Worm (Caenorhabditis elegans): ENCODE data around the gene chs-2.

chs-2 gene

DNA sequence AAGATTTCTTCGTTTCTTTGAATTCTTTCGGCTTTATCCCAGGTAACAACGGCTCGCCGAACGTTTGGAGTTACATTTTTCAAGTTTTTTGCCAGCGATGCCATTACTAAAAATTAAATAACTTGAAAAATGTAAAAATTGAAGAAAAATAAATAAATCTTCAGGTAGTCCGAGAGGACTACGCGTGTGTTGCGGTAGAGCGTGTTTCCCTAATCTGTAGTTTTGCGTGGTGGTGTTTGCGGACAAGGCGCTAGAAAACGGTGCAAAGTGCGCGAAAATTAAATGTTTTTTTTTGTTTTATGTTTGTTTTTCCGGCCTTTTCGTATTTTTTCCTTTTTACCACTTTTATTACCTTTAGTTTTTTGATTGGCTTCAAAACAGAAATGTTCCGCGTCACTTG lies 40.9 kb upstream of the chs-2 start, which contains the start of gene mrpl-28 (continued):
- TF ChIP-seq nhr-85 (tag), result peak; percentile 98
- no peak for TF ChIP-seq ceh-63 (GFP tag; optimal IDR thresholded peaks at IDR 0.05)
- TF ChIP-seq nhr-11 (tag; optimal IDR thresholded peaks at IDR 0.05), result peak; percentile 81
- peak in 1 of 2 experiments; percentile 40 for TF ChIP-seq egl-27 (tag; optimal IDR thresholded peaks at IDR 0.05)
- TF ChIP-seq lin-39 (tag; optimal IDR thresholded peaks at IDR 0.05), result peak; percentile 95
- TF ChIP-seq swsn-7 (tag; optimal IDR thresholded peaks at IDR 0.05), result peak; percentile 97
- TF ChIP-seq nhr-12 (tag; optimal IDR thresholded peaks at IDR 0.05), result peak; percentile 52
- TF ChIP-seq lir-3 (tag; optimal IDR thresholded peaks at IDR 0.05; ENCODE audit: poor library complexity), result peak; percentile 91
- TF ChIP-seq unc-30 (tag; optimal IDR thresholded peaks at IDR 0.05), result peak; percentile 71
- peak; percentile 95 for TF ChIP-seq lin-14 (GFP tag; optimal IDR thresholded peaks at IDR 0.05)
- TF ChIP-seq unc-62 (GFP tag; optimal IDR thresholded peaks at IDR 0.05), result no peak
- peak; percentile 59 for TF ChIP-seq ama-1 (optimal IDR thresholded peaks at IDR 0.05)
- peak; percentile 96 for TF ChIP-seq xbp-1 (tag; optimal IDR thresholded peaks at IDR 0.05)
- TF ChIP-seq ets-5 (GFP tag; IDR thresholded peaks at IDR 0.05), result no peak
- peak; percentile 97 to 98 (median 97) for TF ChIP-seq dpl-1 (GFP tag; optimal IDR thresholded peaks at IDR 0.05)
- TF ChIP-seq mdl-1 (tag; optimal IDR thresholded peaks at IDR 0.05), result peak in 1 of 2 experiments; percentile 85
- TF ChIP-seq grh-1 (GFP tag; IDR thresholded peaks at IDR 0.05), result peak; percentile 93
- peak; percentile 86 for TF ChIP-seq mab-9 (GFP tag; IDR thresholded peaks at IDR 0.05)
- peak; percentile 98 for TF ChIP-seq nhr-71 (tag; optimal IDR thresholded peaks at IDR 0.05)
- peak; percentile 93 to 98 for TF ChIP-seq efl-1 (optimal IDR thresholded peaks at IDR 0.05)
- TF ChIP-seq efl-1 (GFP tag; optimal IDR thresholded peaks at IDR 0.05 in 1 of 2), result peak; percentile 97 to 100
- TF ChIP-seq C04F5.9 (tag; optimal IDR thresholded peaks at IDR 0.05), result peak; percentile 90
- TF ChIP-seq unc-86 (tag; optimal IDR thresholded peaks at IDR 0.05), result peak; percentile 96
- TF ChIP-seq C34B4.2 (tag; optimal IDR thresholded peaks at IDR 0.05), result peak; percentile 27
- TF ChIP-seq blmp-1 (tag; optimal IDR thresholded peaks at IDR 0.05), result peak; percentile 60
- peak; percentile 95 for TF ChIP-seq C16A3.4 (tag; optimal IDR thresholded peaks at IDR 0.05)
- TF ChIP-seq unc-130 (tag; optimal IDR thresholded peaks at IDR 0.05), result peak; percentile 95
- TF ChIP-seq F16B12.6 (tag; optimal IDR thresholded peaks at IDR 0.05), result peak; percentile 100
- TF ChIP-seq fos-1 (tag; optimal IDR thresholded peaks at IDR 0.05), result peak; percentile 89
- peak; percentile 94 for TF ChIP-seq isw-1 (GFP tag; IDR thresholded peaks at IDR 0.05)
- TF ChIP-seq aly-2 (tag; optimal IDR thresholded peaks at IDR 0.05), result peak; percentile 92
- peak; percentile 19 to 91 for TF ChIP-seq ztf-11 (tag; optimal IDR thresholded peaks at IDR 0.05)
- peak in 3 of 6 experiments; percentile 61 to 89 (median 84) for TF ChIP-seq elt-3 (tag; optimal IDR thresholded peaks at IDR 0.05)
- peak; percentile 82 for TF ChIP-seq unc-98 (GFP tag; IDR thresholded peaks at IDR 0.05)
- peak; percentile 72 for TF ChIP-seq ceh-90 (tag; optimal IDR thresholded peaks at IDR 0.05)
- TF ChIP-seq fkh-8 (tag; optimal IDR thresholded peaks at IDR 0.05), result peak; percentile 94
- peak; percentile 56 for TF ChIP-seq zag-1 (tag; optimal IDR thresholded peaks at IDR 0.05)
- TF ChIP-seq ceh-82 (tag; optimal IDR thresholded peaks at IDR 0.05), result peak; percentile 94 to 97 (median 95)
- peak; percentile 74 for TF ChIP-seq fkh-4 (tag; optimal IDR thresholded peaks at IDR 0.05; ENCODE audit: borderline replicate concordance)
- TF ChIP-seq lsy-2 (tag; optimal IDR thresholded peaks at IDR 0.05), result peak; percentile 94 to 95
- peak; percentile 92 for TF ChIP-seq ceh-88 (GFP tag; IDR thresholded peaks at IDR 0.05)
- TF ChIP-seq dsc-1 (tag; optimal IDR thresholded peaks at IDR 0.05), result peak; percentile 95
- no peak for TF ChIP-seq hlh-17 (GFP tag; optimal IDR thresholded peaks at IDR 0.05; ENCODE audit: borderline replicate concordance)
- peak; percentile 48 for TF ChIP-seq nhr-28 (tag; optimal IDR thresholded peaks at IDR 0.05)
- peak; percentile 63 for TF ChIP-seq fkh-10 (GFP tag; optimal IDR thresholded peaks at IDR 0.05)
- TF ChIP-seq snu-23 (GFP tag; optimal IDR thresholded peaks at IDR 0.05), result peak; percentile 98
- peak; percentile 89 for TF ChIP-seq zip-4 (GFP tag; optimal IDR thresholded peaks at IDR 0.05)
- no peak for TF ChIP-seq vab-15 (tag; optimal IDR thresholded peaks at IDR 0.05)
- TF ChIP-seq ceh-8 (GFP tag; optimal IDR thresholded peaks at IDR 0.05), result peak; percentile 92
- TF ChIP-seq egl-13 (tag; optimal IDR thresholded peaks at IDR 0.05), result peak; percentile 94
- TF ChIP-seq pqm-1 (tag; optimal IDR thresholded peaks at IDR 0.05), result peak; percentile 19
- peak; percentile 69 for TF ChIP-seq aha-1 (tag; optimal IDR thresholded peaks at IDR 0.05)
- TF ChIP-seq mep-1 (tag; optimal IDR thresholded peaks at IDR 0.05), result peak; percentile 97

Data from whole organism, L1 larva.